Fruit fly (Drosophila melanogaster) whole organism, adult: Measurements from ENCODE around the gene Vha13.

ENCODE experiments used
- CG11617 ChIP-seq: fragments of 200-800 bp; sonication (Bioruptor generic); optimal IDR thresholded peaks from 2 replicates; lab custom pipeline; 2017; ENCODE audit warnings: mild to moderate bottlenecking, missing biosample characterization, missing genetic modification reagents, missing genetic modification characterization
- CG14711 ChIP-seq: fragments of 200-800 bp; sonication (Bioruptor generic); optimal IDR thresholded peaks from 2 replicates; lab custom pipeline; 2018; ENCODE audit warnings: missing biosample characterization, mild to moderate bottlenecking, missing genetic modification characterization, moderate library complexity
- CG7101 ChIP-seq: fragments of 200-800 bp; sonication (Bioruptor generic); optimal IDR thresholded peaks from 2 replicates; lab custom pipeline; 2018; ENCODE audit warnings: missing biosample characterization, mild to moderate bottlenecking, missing genetic modification characterization, moderate library complexity
- Clk ChIP-seq: fragments of 200-800 bp; sonication (Bioruptor generic); optimal IDR thresholded peaks from 2 replicates; lab custom pipeline; 2017; ENCODE audit warnings: missing biosample characterization, missing genetic modification characterization
- Crg-1 ChIP-seq: fragments of 200-800 bp; sonication (Bioruptor generic); optimal IDR thresholded peaks from 2 replicates; lab custom pipeline; 2016; ENCODE audit warnings: missing biosample characterization, missing genetic modification characterization
- Hr96 ChIP-seq: fragments of 200-800 bp; sonication (Bioruptor generic); optimal IDR thresholded peaks from 2 replicates; lab custom pipeline; 2016; ENCODE audit warnings: missing biosample characterization, missing genetic modification characterization
- bab1 ChIP-seq: fragments of 200-800 bp; sonication (Bioruptor generic); optimal IDR thresholded peaks from 3 replicates; lab custom pipeline; 2019; ENCODE audit warnings: missing biosample characterization, mild to moderate bottlenecking, missing genetic modification characterization, moderate library complexity
- cic ChIP-seq: fragments of 200-800 bp; sonication (Bioruptor generic); optimal IDR thresholded peaks from 2 replicates; lab custom pipeline; 2017; ENCODE audit warnings: missing biosample characterization, mild to moderate bottlenecking, missing genetic modification characterization, moderate library complexity
- cnc ChIP-seq, 2 experiments: fragments of >200 bp; optimal IDR thresholded peaks; 2 replicates each; lab custom pipeline; 2017
- kay ChIP-seq: fragments of 200-800 bp; sonication (Bioruptor generic); peaks from one replicate; lab custom pipeline; 2016; ENCODE audit warnings: missing biosample characterization, missing genetic modification characterization, borderline replicate concordance
- tj ChIP-seq: fragments of 200-800 bp; sonication (Bioruptor generic); optimal IDR thresholded peaks from 3 replicates; lab custom pipeline; 2017; ENCODE audit warnings: missing biosample characterization, mild to moderate bottlenecking, missing genetic modification characterization, moderate library complexity

dm6 chr3R:19657235-19657634, 13.0 kb upstream of the Vha13 start:
- no peak for TF ChIP-seq cnc (optimal IDR thresholded peaks at IDR 0.05; lab: Kevin White, UChicago)
- no peak for TF ChIP-seq CG7101 (tag; lab: Kevin White, UChicago)
- TF ChIP-seq kay = no peak
- TF ChIP-seq tj (GFP tag; lab: Kevin White, UChicago) = no peak
- TF ChIP-seq CG14711 (tag; lab: Kevin White, UChicago) = no peak
- no peak for TF ChIP-seq bab1 (GFP tag; lab: Kevin White, UChicago)
- no peak for TF ChIP-seq Hr96 (GFP tag; lab: Kevin White, UChicago)
- no peak for TF ChIP-seq CG11617 (GFP tag; lab: Kevin White, UChicago)
- TF ChIP-seq Crg-1 (GFP tag; lab: Kevin White, UChicago) = no peak
- no peak for TF ChIP-seq Clk (GFP tag; lab: Kevin White, UChicago)
- TF ChIP-seq cic (GFP tag; lab: Kevin White, UChicago) = no peak
